Worm (Caenorhabditis elegans): ENCODE data around the gene vha-5.
A peak's percentile ranks its signal among the peaks of the same experiment; 100 is the strongest.

vha-5 gene

DNA sequence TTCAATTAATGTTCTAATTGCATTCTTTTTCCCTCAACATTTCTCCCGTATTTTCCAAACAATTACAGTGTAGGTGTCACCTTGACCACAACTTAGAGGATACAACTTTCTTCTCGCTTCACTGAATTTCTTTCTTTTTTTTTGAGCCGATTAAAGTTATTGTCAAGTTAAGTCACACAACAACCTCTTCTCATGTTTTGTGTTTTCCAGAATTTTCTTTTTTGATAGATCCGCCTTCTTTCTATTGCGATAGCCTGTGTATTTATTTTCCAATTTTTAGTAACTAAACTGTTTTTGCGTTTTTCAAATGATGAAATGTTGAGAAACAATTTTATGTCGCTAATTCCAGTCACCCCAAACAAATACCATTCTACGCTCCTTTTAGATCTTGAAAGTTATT lies 21.9 kb downstream of the vha-5 start, which contains the start of gene F35H10.3:
Gene F35H10.3 (plus strand): TSS at position 301 of the 400 bp plus-strand sequence.
- TF ChIP-seq nhr-85 (tag) (no peak), lin-15B (tag; optimal IDR thresholded peaks at IDR 0.05) (no peak), zag-1 (tag; optimal IDR thresholded peaks at IDR 0.05) (no peak), efl-1 (optimal IDR thresholded peaks at IDR 0.05) (no peak), efl-1 (GFP tag; optimal IDR thresholded peaks at IDR 0.05 in 1 of 2) (no peak), hpl-2 (GFP tag; optimal IDR thresholded peaks at IDR 0.05) (no peak), lsy-2 (tag; optimal IDR thresholded peaks at IDR 0.05) (no peak), zip-4 (GFP tag; optimal IDR thresholded peaks at IDR 0.05) (no peak), snu-23 (GFP tag; optimal IDR thresholded peaks at IDR 0.05) (no peak), unc-86 (tag; optimal IDR thresholded peaks at IDR 0.05) (no peak), fkh-4 (tag; optimal IDR thresholded peaks at IDR 0.05; ENCODE audit: borderline replicate concordance) (no peak)

ce11 chrIV:8328913-8329312 lies 25.1 kb downstream of the vha-5 start, which contains the start of gene F35H10.2:
TSS of gene F35H10.2 (plus strand) at chrIV:8329213.
- TF ChIP-seq aha-1 (tag; optimal IDR thresholded peaks at IDR 0.05) (no peak), pax-3 (tag; optimal IDR thresholded peaks at IDR 0.05) (no peak), egl-27 (tag; optimal IDR thresholded peaks at IDR 0.05) (no peak), lin-13 (GFP tag; optimal IDR thresholded peaks at IDR 0.05) (no peak), nhr-19 (GFP tag; conservative IDR thresholded peaks at IDR 0.05) (no peak), fkh-8 (tag; optimal IDR thresholded peaks at IDR 0.05) (no peak), fkh-10 (GFP tag; optimal IDR thresholded peaks at IDR 0.05) (no peak), nhr-20 (tag; optimal IDR thresholded peaks at IDR 0.05) (no peak), hlh-17 (GFP tag; optimal IDR thresholded peaks at IDR 0.05; ENCODE audit: borderline replicate concordance) (no peak)

- TF ChIP-seq fos-1 (tag; optimal IDR thresholded peaks at IDR 0.05), result no peak
- no peak for TF ChIP-seq mab-9 (GFP tag; IDR thresholded peaks at IDR 0.05)
- no peak for TF ChIP-seq ceh-8 (GFP tag; optimal IDR thresholded peaks at IDR 0.05)
- no peak for TF ChIP-seq irx-1 (tag; optimal IDR thresholded peaks at IDR 0.05)
- TF ChIP-seq nhr-12 (tag; optimal IDR thresholded peaks at IDR 0.05), result no peak
- TF ChIP-seq unc-30 (tag; optimal IDR thresholded peaks at IDR 0.05), result no peak
- no peak for TF ChIP-seq nhr-19 (GFP tag; conservative IDR thresholded peaks at IDR 0.05)
- no peak for TF ChIP-seq sptf-1 (tag; optimal IDR thresholded peaks at IDR 0.05)
- TF ChIP-seq dpl-1 (GFP tag; optimal IDR thresholded peaks at IDR 0.05), result no peak
- TF ChIP-seq pqm-1 (tag; optimal IDR thresholded peaks at IDR 0.05), result no peak
- TF ChIP-seq egl-13 (tag; optimal IDR thresholded peaks at IDR 0.05), result no peak
- no peak for TF ChIP-seq tlp-1 (tag; optimal IDR thresholded peaks at IDR 0.05)
- no peak for TF ChIP-seq aly-2 (tag; optimal IDR thresholded peaks at IDR 0.05)
- no peak for TF ChIP-seq ets-5 (GFP tag; IDR thresholded peaks at IDR 0.05)
- no peak for TF ChIP-seq mdl-1 (tag; optimal IDR thresholded peaks at IDR 0.05)
- TF ChIP-seq aha-1 (tag; optimal IDR thresholded peaks at IDR 0.05), result no peak
Measured at ce11 chrIV:8332526-8332925, 28.8 kb downstream of the vha-5 start, which contains the start of gene lys-10. TSS of gene lys-10 (plus strand) at chrIV:8332826.

DNA sequence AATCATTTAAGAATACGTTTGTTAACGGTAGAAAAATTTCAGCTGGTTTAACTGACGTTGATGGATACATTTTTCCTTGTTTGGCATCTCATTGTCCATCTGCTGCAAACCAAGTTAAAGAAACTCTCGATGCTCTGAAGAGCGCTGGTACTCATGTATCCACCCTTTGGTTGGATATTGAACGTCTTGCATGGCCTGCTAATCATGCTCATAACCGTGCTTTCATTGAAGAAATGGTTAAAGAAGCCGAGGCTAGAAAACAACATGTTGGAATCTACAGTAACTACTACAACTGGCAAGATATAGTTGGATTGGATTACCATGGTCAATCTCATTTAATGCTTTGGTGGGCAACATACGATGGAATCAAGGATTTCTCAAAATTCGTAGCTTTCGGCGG lies 29.3 kb downstream of the vha-5 start:
- TF ChIP-seq efl-1 (optimal IDR thresholded peaks at IDR 0.05) (no peak), efl-1 (GFP tag; optimal IDR thresholded peaks at IDR 0.05 in 1 of 2) (peak in 1 of 2 experiments; percentile 6), egl-27 (tag; optimal IDR thresholded peaks at IDR 0.05) (no peak)

DNA sequence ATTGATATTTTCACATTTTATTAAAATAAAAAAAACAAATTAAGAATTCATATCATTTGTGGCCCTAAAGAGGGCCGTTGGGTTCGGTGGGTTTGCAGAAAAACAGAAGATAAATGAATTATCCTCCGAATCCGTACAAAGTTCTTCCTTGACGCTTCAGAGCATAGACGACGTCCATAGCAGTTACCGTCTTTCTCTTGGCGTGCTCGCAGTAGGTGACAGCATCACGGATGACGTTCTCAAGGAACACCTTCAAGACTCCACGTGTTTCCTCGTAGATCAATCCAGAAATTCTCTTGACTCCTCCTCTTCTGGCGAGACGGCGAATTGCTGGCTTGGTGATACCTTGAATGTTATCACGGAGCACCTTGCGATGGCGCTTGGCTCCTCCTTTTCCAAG lies 29.8 kb downstream of the vha-5 start:
- TF ChIP-seq ces-1 (GFP tag; optimal IDR thresholded peaks at IDR 0.05) (no peak), ceh-63 (GFP tag; optimal IDR thresholded peaks at IDR 0.05) (no peak), nhr-90 (tag; optimal IDR thresholded peaks at IDR 0.05; ENCODE audit: poor library complexity) (no peak), C04F5.9 (tag; optimal IDR thresholded peaks at IDR 0.05) (no peak), blmp-1 (tag; optimal IDR thresholded peaks at IDR 0.05) (no peak), efl-3 (GFP tag; optimal IDR thresholded peaks at IDR 0.05) (no peak), lir-3 (tag; optimal IDR thresholded peaks at IDR 0.05; ENCODE audit: poor library complexity) (no peak), fos-1 (tag; optimal IDR thresholded peaks at IDR 0.05) (no peak), dpl-1 (GFP tag; optimal IDR thresholded peaks at IDR 0.05) (no peak), ztf-11 (tag; optimal IDR thresholded peaks at IDR 0.05) (no peak), unc-62 (GFP tag; optimal IDR thresholded peaks at IDR 0.05) (no peak), lsy-2 (tag; optimal IDR thresholded peaks at IDR 0.05) (no peak), unc-130 (tag; optimal IDR thresholded peaks at IDR 0.05) (no peak), ama-1 (optimal IDR thresholded peaks at IDR 0.05) (no peak), zag-1 (tag; optimal IDR thresholded peaks at IDR 0.05) (no peak), swsn-7 (tag; optimal IDR thresholded peaks at IDR 0.05) (no peak), isw-1 (GFP tag; IDR thresholded peaks at IDR 0.05) (no peak), C34B4.2 (tag; optimal IDR thresholded peaks at IDR 0.05) (no peak)

All from whole organism, L1 larva.